Worm (Caenorhabditis elegans) whole organism, L2 larva: ENCODE measurements around the gene copd-1.

ENCODE experiments used
- lin-13 ChIP-seq: fragments of 150-350 bp; optimal IDR thresholded peaks from 2 replicates; lab custom pipeline; 2014; ENCODE audit warnings: missing biosample characterization, missing genetic modification reagents, missing genetic modification characterization
- nhr-23 ChIP-seq: fragments of 150-350 bp; optimal IDR thresholded peaks from 2 replicates; lab custom pipeline; 2014; ENCODE audit warnings: missing biosample characterization, missing genetic modification reagents, missing genetic modification characterization

DNA sequence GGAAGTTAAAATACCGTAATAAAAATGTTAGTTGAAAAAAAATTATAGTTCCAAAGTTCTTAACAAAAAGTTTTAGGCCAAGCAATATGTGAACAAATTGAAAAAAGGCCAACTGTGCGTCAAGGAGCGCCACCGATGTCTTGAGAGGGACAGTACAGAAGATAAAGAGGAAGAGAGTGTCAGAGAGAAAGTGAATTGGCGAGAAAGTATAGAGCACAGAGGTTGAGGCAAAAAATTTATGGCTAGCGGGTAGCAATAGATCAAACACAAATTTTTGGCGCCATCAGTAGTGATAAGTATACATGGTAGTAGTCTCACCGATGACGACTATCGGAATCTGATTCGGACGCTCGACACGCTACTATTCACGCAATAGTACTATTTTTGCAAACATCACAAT lies 20.5 kb downstream of the copd-1 start:
- TF ChIP-seq lin-13 (GFP tag; lab: Kevin White, UChicago) (no peak), nhr-23 (tag; lab: Kevin White, UChicago) (no peak)
